Fruit fly (Drosophila melanogaster) whole organism, embryonic: ENCODE results near the gene CG10431.

Source experiments
- CG10431 ChIP-seq: fragments of 200-800 bp; sonication (Bioruptor generic); optimal IDR thresholded peaks from 3 replicates; lab custom pipeline; 2018; ENCODE audit warnings: missing biosample characterization, mild to moderate bottlenecking, missing genetic modification characterization
- CG12071 ChIP-seq: fragments of 200-800 bp; sonication (Bioruptor generic); optimal IDR thresholded peaks from 3 replicates; lab custom pipeline; 2018; ENCODE audit warnings: missing biosample characterization, mild to moderate bottlenecking, missing genetic modification characterization
- CG1233 ChIP-seq: fragments of 200-800 bp; sonication (Bioruptor generic); optimal IDR thresholded peaks from 4 replicates; lab custom pipeline; 2018; ENCODE audit warnings: missing biosample characterization, mild to moderate bottlenecking, missing genetic modification characterization
- CG14014 ChIP-seq: fragments of 200-800 bp; sonication (Bioruptor generic); IDR thresholded peaks from 2 replicates; pipeline ENCODE4 v1.3.6; 2022; ENCODE audit warnings: missing biosample characterization, missing genetic modification characterization
- CG17361 ChIP-seq: fragments of 200-800 bp; sonication (Bioruptor generic); IDR thresholded peaks from 3 replicates; pipeline ENCODE4 v1.3.6; 2022; ENCODE audit warnings: missing biosample characterization, missing genetic modification characterization
- CG18476 ChIP-seq: fragments of 200-800 bp; sonication (Bioruptor generic); optimal IDR thresholded peaks from 2 replicates; lab custom pipeline; 2016; ENCODE audit warnings: missing biosample characterization, mild to moderate bottlenecking, missing genetic modification characterization
- CG18619 ChIP-seq: fragments of 200-800 bp; sonication (Bioruptor generic); optimal IDR thresholded peaks from 3 replicates; lab custom pipeline; 2017; ENCODE audit warnings: missing biosample characterization, mild to moderate bottlenecking, missing genetic modification characterization
- CG3281 ChIP-seq: fragments of 200-800 bp; sonication (Bioruptor generic); optimal IDR thresholded peaks from 3 replicates; lab custom pipeline; 2017; ENCODE audit warnings: missing biosample characterization, mild to moderate bottlenecking, missing genetic modification characterization
- CG34422 ChIP-seq: fragments of 200-800 bp; sonication (Bioruptor generic); IDR thresholded peaks from 3 replicates; pipeline ENCODE4 v1.3.6; 2022; ENCODE audit warnings: missing biosample characterization, missing genetic modification characterization
- CG3726 ChIP-seq: fragments of 200-800 bp; sonication (Bioruptor generic); IDR thresholded peaks from 3 replicates; pipeline ENCODE4, ENCODE4 v1.3.6; 2022; ENCODE audit warnings: missing biosample characterization, missing genetic modification characterization
- CG4730 ChIP-seq: fragments of 200-800 bp; sonication (Bioruptor generic); IDR thresholded peaks from 2 replicates; pipeline ENCODE4 v1.3.6; 2022; ENCODE audit warnings: missing biosample characterization, missing genetic modification characterization
- CG6791 ChIP-seq: fragments of 200-800 bp; sonication (Bioruptor generic); IDR thresholded peaks from 3 replicates; pipeline ENCODE4 v1.3.6; 2022; ENCODE audit warnings: missing biosample characterization, missing genetic modification characterization; ENCODE audit not compliant: partially characterized antibody
- CG8388 ChIP-seq: fragments of 200-800 bp; sonication (Bioruptor generic); optimal IDR thresholded peaks from 2 replicates; lab custom pipeline; 2019; ENCODE audit warnings: missing biosample characterization, mild to moderate bottlenecking, missing genetic modification characterization, moderate library complexity
- CkIIα-i1 ChIP-seq: fragments of 200-800 bp; sonication (Bioruptor generic); IDR thresholded peaks from 2 replicates; pipeline ENCODE4 v1.3.6; 2022; ENCODE audit warnings: missing biosample characterization, missing genetic modification characterization
- D ChIP-seq, 2 experiments: fragments of 200-800 bp in 1 of 2; fragments of >200 bp in 1 of 2; sonication (Bioruptor generic) in 1 of 2; optimal IDR thresholded peaks; 2 replicates in 1 of 2; 3 replicates in 1 of 2; lab custom pipeline; 2017; ENCODE audit warnings: mild to moderate bottlenecking in 1 of 2, missing biosample characterization in 1 of 2, missing genetic modification characterization in 1 of 2, missing genetic modification reagents in 1 of 2
- Dfd ChIP-seq, 2 experiments: fragments of >200 bp; optimal IDR thresholded peaks; 2 replicates each; lab custom pipeline; 2017; ENCODE audit warnings: missing biosample characterization in 2 of 2, missing genetic modification characterization in 2 of 2
- Gsc ChIP-seq: fragments of 200-800 bp; sonication (Bioruptor generic); IDR thresholded peaks from 2 replicates; pipeline ENCODE4 v1.3.6; 2022; ENCODE audit warnings: missing biosample characterization, missing genetic modification characterization
- Myb ChIP-seq: fragments of 200-800 bp; sonication (Bioruptor generic); optimal IDR thresholded peaks from 2 replicates; lab custom pipeline; 2016; ENCODE audit warnings: missing biosample characterization, missing genetic modification characterization
- Neu2 ChIP-seq: fragments of 200-800 bp; sonication (Bioruptor generic); optimal IDR thresholded peaks from 3 replicates; lab custom pipeline; 2016; ENCODE audit warnings: missing biosample characterization, missing genetic modification characterization, borderline replicate concordance
- Nf-YC ChIP-seq: fragments of 200-800 bp; optimal IDR thresholded peaks from 3 replicates; lab custom pipeline; 2019; ENCODE audit warnings: missing biosample characterization, mild to moderate bottlenecking, missing genetic modification characterization, moderate library complexity
- Oaz ChIP-seq: fragments of 200-800 bp; sonication (Bioruptor generic); IDR thresholded peaks from 2 replicates; pipeline ENCODE4 v1.3.6; 2022; ENCODE audit warnings: missing biosample characterization, missing genetic modification characterization
- Oli ChIP-seq: fragments of 200-800 bp; sonication (Bioruptor generic); optimal IDR thresholded peaks from 2 replicates; lab custom pipeline; 2018; ENCODE audit warnings: missing biosample characterization, mild to moderate bottlenecking, missing genetic modification characterization, moderate library complexity
- Poxn ChIP-seq: fragments of 200-800 bp; sonication (Bioruptor generic); IDR thresholded peaks from 2 replicates; pipeline ENCODE4 v1.3.6; 2022; ENCODE audit warnings: missing biosample characterization, missing genetic modification characterization
- Scr ChIP-seq: fragments of 200-800 bp; sonication (Bioruptor generic); IDR thresholded peaks from 2 replicates; pipeline ENCODE4 v1.3.6; 2022; ENCODE audit warnings: missing biosample characterization, missing genetic modification characterization; ENCODE audit not compliant: partially characterized antibody
- TFAM ChIP-seq: fragments of 200-800 bp; sonication (Bioruptor generic); optimal IDR thresholded peaks from 2 replicates; lab custom pipeline; 2017; ENCODE audit warnings: missing biosample characterization, missing genetic modification characterization, inconsistent platforms
- bsh ChIP-seq, 2 experiments: fragments of 200-800 bp; sonication (Bioruptor generic); optimal IDR thresholded peaks; 2 replicates each; lab custom pipeline; 2017 to 2018; ENCODE audit warnings: mild to moderate bottlenecking in 2 of 2, missing biosample characterization in 2 of 2, missing genetic modification characterization in 2 of 2, moderate library complexity in 1 of 2
- dati ChIP-seq: fragments of 200-800 bp; sonication (Bioruptor generic); IDR thresholded peaks from 2 replicates; pipeline ENCODE4 v1.3.6; 2022; ENCODE audit warnings: missing biosample characterization, missing genetic modification characterization
- disco-r ChIP-seq: fragments of 200-800 bp; sonication (Bioruptor generic); optimal IDR thresholded peaks from 2 replicates; lab custom pipeline; 2016; ENCODE audit warnings: missing biosample characterization, missing genetic modification characterization
- exex ChIP-seq: fragments of 200-800 bp; sonication (Bioruptor generic); optimal IDR thresholded peaks from 4 replicates; lab custom pipeline; 2018; ENCODE audit warnings: missing biosample characterization, mild to moderate bottlenecking, missing genetic modification characterization, moderate library complexity
- ftz-f1 ChIP-seq: fragments of 200-800 bp; sonication (Bioruptor generic); optimal IDR thresholded peaks from 2 replicates; lab custom pipeline; 2016; ENCODE audit warnings: missing biosample characterization, missing genetic modification characterization
- gcm2 ChIP-seq: fragments of 200-800 bp; sonication (Bioruptor generic); optimal IDR thresholded peaks from 2 replicates; lab custom pipeline; 2016; ENCODE audit warnings: missing biosample characterization, missing genetic modification characterization
- grau ChIP-seq: fragments of 200-800 bp; optimal IDR thresholded peaks from 3 replicates; lab custom pipeline; 2019; ENCODE audit warnings: missing biosample characterization, mild to moderate bottlenecking, missing genetic modification characterization, moderate library complexity
- gro ChIP-seq: fragments of 200-800 bp; sonication (Bioruptor generic); optimal IDR thresholded peaks from 2 replicates; lab custom pipeline; 2016; ENCODE audit warnings: missing biosample characterization, missing genetic modification characterization
- gt ChIP-seq: fragments of 200-800 bp; sonication (Bioruptor generic); IDR thresholded peaks from 2 replicates; pipeline ENCODE4 v1.3.6; 2022; ENCODE audit warnings: missing biosample characterization, missing genetic modification characterization
- ham ChIP-seq: fragments of 200-800 bp; sonication (Bioruptor generic); IDR thresholded peaks from 2 replicates; pipeline ENCODE4 v1.3.6; 2022; ENCODE audit warnings: missing biosample characterization, missing genetic modification characterization
- jing ChIP-seq: fragments of 200-800 bp; sonication (Bioruptor generic); optimal IDR thresholded peaks from 2 replicates; lab custom pipeline; 2018; ENCODE audit warnings: missing biosample characterization, mild to moderate bottlenecking, missing genetic modification characterization
- kni ChIP-seq: fragments of 200-800 bp; sonication (Bioruptor generic); optimal IDR thresholded peaks from 3 replicates; lab custom pipeline; 2017; ENCODE audit warnings: mild to moderate bottlenecking, missing biosample characterization, missing genetic modification reagents, missing genetic modification characterization
- lilli ChIP-seq: fragments of 200-800 bp; sonication (Bioruptor generic); optimal IDR thresholded peaks from 3 replicates; lab custom pipeline; 2016; ENCODE audit warnings: missing biosample characterization, missing genetic modification characterization
- mam ChIP-seq: fragments of 200-800 bp; sonication (Bioruptor generic); optimal IDR thresholded peaks from 3 replicates; lab custom pipeline; 2016; ENCODE audit warnings: missing biosample characterization, missing genetic modification characterization
- nau ChIP-seq: fragments of 200-800 bp; sonication (Bioruptor generic); optimal IDR thresholded peaks from 3 replicates; lab custom pipeline; 2017; ENCODE audit warnings: missing biosample characterization, mild to moderate bottlenecking, missing genetic modification characterization, missing genetic modification reagents
- nerfin-1 ChIP-seq: fragments of 200-800 bp; sonication (Bioruptor generic); optimal IDR thresholded peaks from 3 replicates; lab custom pipeline; 2019; ENCODE audit warnings: missing biosample characterization, mild to moderate bottlenecking, missing genetic modification characterization, moderate library complexity
- nerfin-2 ChIP-seq: fragments of 200-800 bp; sonication (Bioruptor generic); IDR thresholded peaks from 2 replicates; pipeline ENCODE4 v1.3.6; 2022; ENCODE audit warnings: missing biosample characterization, missing genetic modification characterization; ENCODE audit not compliant: partially characterized antibody
- salm ChIP-seq: fragments of 200-800 bp; sonication (Bioruptor generic); optimal IDR thresholded peaks from 2 replicates; lab custom pipeline; 2018; ENCODE audit warnings: missing biosample characterization, mild to moderate bottlenecking, missing genetic modification characterization
- slbo ChIP-seq: fragments of 200-800 bp; sonication (Bioruptor generic); IDR thresholded peaks from 2 replicates; pipeline ENCODE4 v1.3.6; 2022; ENCODE audit warnings: missing biosample characterization, missing genetic modification characterization
- sna ChIP-seq: fragments of 200-800 bp; sonication (Bioruptor generic); IDR thresholded peaks from 2 replicates; pipeline ENCODE4 v1.3.6; 2022; ENCODE audit warnings: missing biosample characterization, missing genetic modification characterization; ENCODE audit not compliant: partially characterized antibody
- tgo ChIP-seq: fragments of 200-800 bp; sonication (Bioruptor generic); IDR thresholded peaks from 3 replicates; pipeline ENCODE4 v1.3.6; 2022; ENCODE audit warnings: missing biosample characterization, missing genetic modification characterization
- trh ChIP-seq: fragments of 200-800 bp; sonication (Bioruptor generic); optimal IDR thresholded peaks from 2 replicates; lab custom pipeline; 2016; ENCODE audit warnings: missing biosample characterization, missing genetic modification characterization
- wor ChIP-seq: fragments of 200-800 bp; sonication (Bioruptor generic); IDR thresholded peaks from 2 replicates; pipeline ENCODE4 v1.3.6; 2022; ENCODE audit warnings: missing biosample characterization, missing genetic modification characterization

The CG10431 gene

dm6 chr2L:19021278-19022220 lies 47.0 kb downstream of the CG10431 start (continued):
- TF ChIP-seq lilli (peak; percentile 72), CG1233 (GFP tag; lab: Kevin White, UChicago) (peak; percentile 65), CG3281 (peak; percentile 73), Oaz (GFP tag; lab: Robert Waterston, UW) (no peak), Gsc (no peak), bsh (GFP tag; optimal IDR thresholded peaks at IDR 0.05; lab: Kevin White, UChicago) (peak; percentile 81 to 82), trh (no peak), ham (GFP tag; lab: Robert Waterston, UW) (no peak), Dfd (GFP tag; optimal IDR thresholded peaks at IDR 0.05; lab: Kevin White, UChicago) (no peak), exex (tag; lab: Kevin White, UChicago) (peak; percentile 30), Nf-YC (tag; lab: Kevin White, UChicago) (peak; percentile 71), CkIIα-i1 (no peak), CG10431 (GFP tag; lab: Kevin White, UChicago) (peak; percentile 67), CG18619 (peak; percentile 84), CG4730 (GFP tag; lab: Robert Waterston, UW) (0 out of 2 replicates have a peak, but pooled peaks have one; percentile 6), salm (peak; percentile 57), nau (GFP tag; lab: Kevin White, UChicago) (peak; percentile 67), Scr (GFP tag; lab: Robert Waterston, UW) (no peak), sna (GFP tag; lab: Robert Waterston, UW) (no peak), CG3726 (no peak), jing (GFP tag; lab: Kevin White, UChicago) (peak; percentile 43), D (optimal IDR thresholded peaks at IDR 0.05; lab: Kevin White, UChicago) (no peak), D (GFP tag; optimal IDR thresholded peaks at IDR 0.05; lab: Kevin White, UChicago) (peak; percentile 68), CG8388 (GFP tag; lab: Kevin White, UChicago) (peak; percentile 77), CG34422 (0 out of 3 replicates have a peak, but pooled peaks have one; percentile 22), nerfin-2 (GFP tag; lab: Robert Waterston, UW) (no peak), CG12071 (GFP tag; lab: Kevin White, UChicago) (peak; percentile 56), grau (tag; lab: Kevin White, UChicago) (peak; percentile 86), Neu2 (GFP tag; lab: Kevin White, UChicago) (no peak), gt (no peak), CG18476 (GFP tag; lab: Kevin White, UChicago) (peak; percentile 39), dati (no peak), CG14014 (GFP tag; lab: Robert Waterston, UW) (peak; percentile 76), gcm2 (GFP tag; lab: Kevin White, UChicago) (no peak), disco-r (GFP tag; lab: Kevin White, UChicago) (no peak), gro (GFP tag; lab: Kevin White, UChicago) (no peak), mam (GFP tag; lab: Kevin White, UChicago) (peak; percentile 20), wor (GFP tag; lab: Robert Waterston, UW) (peak; percentile 69), nerfin-1 (tag; lab: Kevin White, UChicago) (peak; percentile 63), Poxn (no peak), TFAM (GFP tag; lab: Kevin White, UChicago) (no peak), Oli (tag; lab: Kevin White, UChicago) (peak; percentile 88), Myb (GFP tag; lab: Kevin White, UChicago) (peak; percentile 24), CG6791 (no peak), slbo (GFP tag; lab: Robert Waterston, UW) (peak; percentile 72), tgo (GFP tag; lab: Robert Waterston, UW) (peak; percentile 86), ftz-f1 (GFP tag; lab: Kevin White, UChicago) (no peak), kni (GFP tag; lab: Kevin White, UChicago) (no peak), CG17361 (peak; percentile 88)
